Worm (Caenorhabditis elegans) whole organism, mixed stage, embryonic: ENCODE measurements around the gene pgph-1.
A peak's percentile ranks its signal among the peaks of the same experiment; 100 is the strongest.

Experiments used
- M03D4.4 ChIP-seq: sonication (generic microtip); optimal IDR thresholded peaks from 2 replicates; lab custom pipeline; 2017; ENCODE audit warnings: mild to moderate bottlenecking, missing genetic modification characterization, missing compliant biosample characterization
- bed-3 ChIP-seq: fragments of 200-800 bp; sonication (Bioruptor generic); optimal IDR thresholded peaks from 3 replicates; lab custom pipeline; 2018; ENCODE audit warnings: mild to moderate bottlenecking, missing genetic modification characterization, moderate library complexity, missing compliant biosample characterization
- ceh-39 ChIP-seq: fragments of 150-350 bp; optimal IDR thresholded peaks from 2 replicates; lab custom pipeline; 2014; ENCODE audit warnings: missing biosample characterization, missing genetic modification characterization
- ceh-43 ChIP-seq: fragments of 200-800 bp; sonication (Bioruptor generic); optimal IDR thresholded peaks from 2 replicates; lab custom pipeline; 2018; ENCODE audit warnings: mild to moderate bottlenecking, missing genetic modification characterization, moderate library complexity, missing compliant biosample characterization
- ces-1 ChIP-seq: fragments of 150-350 bp; optimal IDR thresholded peaks from 2 replicates; lab custom pipeline; 2014; ENCODE audit warnings: missing biosample characterization, missing genetic modification reagents, missing genetic modification characterization
- cnd-1 ChIP-seq: fragments of 200-800 bp; sonication (Bioruptor generic); optimal IDR thresholded peaks from 2 replicates; lab custom pipeline; 2018; ENCODE audit warnings: mild to moderate bottlenecking, missing genetic modification characterization, missing compliant biosample characterization
- drap-1 ChIP-seq: fragments of 200-800 bp; sonication (Bioruptor generic); optimal IDR thresholded peaks from 3 replicates; lab custom pipeline; 2018; ENCODE audit warnings: mild to moderate bottlenecking, missing genetic modification characterization, missing compliant biosample characterization
- elt-1 ChIP-seq: sonication (generic microtip); optimal IDR thresholded peaks from 2 replicates; lab custom pipeline; 2017; ENCODE audit warnings: missing genetic modification characterization, mild to moderate bottlenecking, missing compliant biosample characterization, antibody characterized with exemption, moderate library complexity, borderline replicate concordance; ENCODE audit not compliant: insufficient read depth
- elt-3 ChIP-seq: fragments of 150-350 bp; optimal IDR thresholded peaks from 2 replicates; lab custom pipeline; 2014; ENCODE audit warnings: missing biosample characterization, missing genetic modification characterization
- flh-1 ChIP-seq: fragments of 200-800 bp; sonication (Bioruptor generic); optimal IDR thresholded peaks from 2 replicates; lab custom pipeline; 2018; ENCODE audit warnings: mild to moderate bottlenecking, missing genetic modification characterization, moderate library complexity, missing compliant biosample characterization
- ham-2 ChIP-seq: fragments of 200-800 bp; sonication (Bioruptor generic); optimal IDR thresholded peaks from 2 replicates; lab custom pipeline; 2018; ENCODE audit warnings: mild to moderate bottlenecking, missing genetic modification characterization, missing compliant biosample characterization
- hlh-1 ChIP-seq: fragments of 150-350 bp; optimal IDR thresholded peaks from 2 replicates; lab custom pipeline; 2014; ENCODE audit warnings: missing biosample characterization, missing genetic modification reagents, missing genetic modification characterization
- lin-13 ChIP-seq: fragments of 150-350 bp; optimal IDR thresholded peaks from 2 replicates; lab custom pipeline; 2014; ENCODE audit warnings: missing biosample characterization, missing genetic modification characterization
- lin-32 ChIP-seq: fragments of 200-800 bp; sonication (Bioruptor generic); optimal IDR thresholded peaks from 2 replicates; lab custom pipeline; 2018; ENCODE audit warnings: mild to moderate bottlenecking, missing genetic modification characterization, missing compliant biosample characterization
- lsy-2 ChIP-seq: fragments of 150-350 bp; optimal IDR thresholded peaks from 2 replicates; lab custom pipeline; 2014; ENCODE audit warnings: missing biosample characterization, missing genetic modification characterization
- mab-5 ChIP-seq: fragments of 150-350 bp; optimal IDR thresholded peaks from 2 replicates; lab custom pipeline; 2014; ENCODE audit warnings: missing biosample characterization, missing genetic modification characterization
- mep-1 ChIP-seq: fragments of 150-350 bp; optimal IDR thresholded peaks from 2 replicates; lab custom pipeline; 2017; ENCODE audit warnings: missing biosample characterization, missing genetic modification reagents, missing genetic modification characterization, inconsistent platforms
- mls-2 ChIP-seq: sonication (generic microtip); optimal IDR thresholded peaks from 2 replicates; lab custom pipeline; 2016; ENCODE audit warnings: mild to moderate bottlenecking, missing genetic modification characterization, moderate library complexity, missing compliant biosample characterization
- nhr-12 ChIP-seq: fragments of 150-350 bp; optimal IDR thresholded peaks from 2 replicates; lab custom pipeline; 2014; ENCODE audit warnings: missing biosample characterization, missing genetic modification characterization
- nhr-237 ChIP-seq: fragments of 150-350 bp; optimal IDR thresholded peaks from 2 replicates; lab custom pipeline; 2014; ENCODE audit warnings: missing biosample characterization, missing genetic modification characterization
- nhr-28 ChIP-seq: fragments of 150-350 bp; optimal IDR thresholded peaks from 2 replicates; lab custom pipeline; 2014; ENCODE audit warnings: missing biosample characterization, missing genetic modification characterization
- nhr-76 ChIP-seq: sonication (generic microtip); optimal IDR thresholded peaks from 2 replicates; lab custom pipeline; 2017; ENCODE audit warnings: missing biosample characterization, missing genetic modification characterization
- pha-4 ChIP-seq: fragments of 150-350 bp; optimal IDR thresholded peaks from 2 replicates; lab custom pipeline; 2018; ENCODE audit warnings: missing biosample characterization, missing genetic modification reagents, missing genetic modification characterization
- sem-2 ChIP-seq: fragments of 200-800 bp; sonication (Bioruptor generic); optimal IDR thresholded peaks from 2 replicates; lab custom pipeline; 2018; ENCODE audit warnings: mild to moderate bottlenecking, missing genetic modification characterization, missing compliant biosample characterization
- snpc-4 ChIP-seq: fragments of 150-350 bp; optimal IDR thresholded peaks from 2 replicates; lab custom pipeline; 2014; ENCODE audit warnings: missing biosample characterization, missing genetic modification characterization
- sptf-1 ChIP-seq: sonication (generic microtip); optimal IDR thresholded peaks from 2 replicates; lab custom pipeline; 2017; ENCODE audit warnings: mild to moderate bottlenecking, missing genetic modification characterization, moderate library complexity, missing compliant biosample characterization
- unc-120 ChIP-seq: sonication (generic microtip); optimal IDR thresholded peaks from 2 replicates; lab custom pipeline; 2017; ENCODE audit warnings: missing genetic modification characterization, missing compliant biosample characterization; ENCODE audit not compliant: poor library complexity, severe bottlenecking
- unc-39 ChIP-seq: fragments of 150-350 bp; optimal IDR thresholded peaks from 2 replicates; lab custom pipeline; 2014; ENCODE audit warnings: missing biosample characterization, missing genetic modification characterization
- unc-62 ChIP-seq: fragments of 150-350 bp; optimal IDR thresholded peaks from 2 replicates; lab custom pipeline; 2014; ENCODE audit warnings: missing biosample characterization, missing genetic modification reagents, missing genetic modification characterization
- zip-8 ChIP-seq: fragments of 150-350 bp; optimal IDR thresholded peaks from 2 replicates; lab custom pipeline; 2014; ENCODE audit warnings: missing biosample characterization, missing genetic modification characterization

pgph-1 gene

ce11 chrV:5753432-5753831 lies at the start of gene pgph-1:
Gene pgph-1, minus strand, starts transcription at chrV:5753532.
- TF ChIP-seq drap-1 (GFP tag; lab: Kevin White, UChicago) = no peak
- no peak for TF ChIP-seq cnd-1 (tag; lab: Kevin White, UChicago)
- TF ChIP-seq sptf-1 (tag; lab: Kevin White, UChicago) = no peak
- no peak for TF ChIP-seq sem-2 (GFP tag; lab: Kevin White, UChicago)
- no peak for TF ChIP-seq ces-1 (GFP tag; lab: Kevin White, UChicago)
- no peak for TF ChIP-seq unc-39 (tag; lab: Kevin White, UChicago)
- no peak for TF ChIP-seq snpc-4 (tag; lab: Kevin White, UChicago)
- no peak for TF ChIP-seq zip-8
- TF ChIP-seq mab-5 = no peak
- TF ChIP-seq flh-1 (GFP tag; lab: Kevin White, UChicago) = no peak
- no peak for TF ChIP-seq elt-3 (tag; lab: Kevin White, UChicago)
- no peak for TF ChIP-seq lin-32
- TF ChIP-seq ham-2 (GFP tag; lab: Kevin White, UChicago) = no peak
- no peak for TF ChIP-seq nhr-237 (tag; lab: Kevin White, UChicago)
- TF ChIP-seq unc-62 (GFP tag; lab: Kevin White, UChicago) = no peak
- TF ChIP-seq, all 35 proteins: peak for 0

- TF ChIP-seq nhr-76 (tag; lab: Kevin White, UChicago) (no peak), unc-39 (tag; lab: Kevin White, UChicago) (no peak), nhr-28 (tag; lab: Kevin White, UChicago) (no peak), flh-1 (GFP tag; lab: Kevin White, UChicago) (no peak), sem-2 (GFP tag; lab: Kevin White, UChicago) (no peak), ces-1 (GFP tag; lab: Kevin White, UChicago) (no peak), elt-1 (no peak), lsy-2 (no peak), zip-8 (no peak), nhr-12 (no peak), lin-32 (no peak), unc-120 (tag; lab: Kevin White, UChicago) (no peak), hlh-1 (tag; lab: Kevin White, UChicago) (no peak), sptf-1 (tag; lab: Kevin White, UChicago) (no peak), lin-13 (tag; lab: Kevin White, UChicago) (no peak), cnd-1 (tag; lab: Kevin White, UChicago) (no peak)
- TF ChIP-seq, all 35 proteins: peak for 0
These were observed 46.0 kb upstream of the pgph-1 start, which contains the start of gene cyn-17 for ce11 chrV:5799373-5799772. Gene cyn-17, plus strand, starts transcription at chrV:5799673.

- TF ChIP-seq zip-8 (no peak), elt-1 (peak; percentile 9)
- TF ChIP-seq, all 35 proteins: peak for 1
These were observed 44.8 kb upstream of the pgph-1 start, which contains the start of gene nstp-3 for ce11 chrV:5798132-5798531. Gene nstp-3, minus strand, starts transcription at chrV:5798232.

- TF ChIP-seq M03D4.4 (tag; lab: Kevin White, UChicago) = no peak
- no peak for TF ChIP-seq mls-2
- no peak for TF ChIP-seq elt-1
- TF ChIP-seq ceh-39 (tag; lab: Kevin White, UChicago) = no peak
- TF ChIP-seq mep-1 (tag; lab: Kevin White, UChicago) = no peak
- no peak for TF ChIP-seq flh-1 (GFP tag; lab: Kevin White, UChicago)
- no peak for TF ChIP-seq elt-3 (tag; lab: Kevin White, UChicago)
- no peak for TF ChIP-seq lsy-2
- TF ChIP-seq snpc-4 (tag; lab: Kevin White, UChicago) = no peak
- TF ChIP-seq bed-3 = no peak
- no peak for TF ChIP-seq unc-62 (GFP tag; lab: Kevin White, UChicago)
- TF ChIP-seq nhr-12 = no peak
- TF ChIP-seq sptf-1 (tag; lab: Kevin White, UChicago) = no peak
These were observed 38.7 kb upstream of the pgph-1 start, which contains the start of gene ZC250.2 for ce11 chrV:5792031-5792430. Gene ZC250.2, plus strand, starts transcription at chrV:5792331.

- peak; percentile 29 for TF ChIP-seq unc-62 (GFP tag; lab: Kevin White, UChicago)
- TF ChIP-seq cnd-1 (tag; lab: Kevin White, UChicago) = peak; percentile 4
- no peak for TF ChIP-seq mls-2
- TF ChIP-seq ham-2 (GFP tag; lab: Kevin White, UChicago) = no peak
- peak; percentile 37 for TF ChIP-seq unc-120 (tag; lab: Kevin White, UChicago)
- TF ChIP-seq lsy-2 = peak; percentile 72
- peak; percentile 50 for TF ChIP-seq M03D4.4 (tag; lab: Kevin White, UChicago)
- TF ChIP-seq pha-4 (tag; lab: Kevin White, UChicago) = peak; percentile 36
- peak; percentile 71 for TF ChIP-seq drap-1 (GFP tag; lab: Kevin White, UChicago)
- peak; percentile 80 for TF ChIP-seq mep-1 (tag; lab: Kevin White, UChicago)
- TF ChIP-seq ceh-39 (tag; lab: Kevin White, UChicago) = no peak
- peak; percentile 83 for TF ChIP-seq lin-13 (tag; lab: Kevin White, UChicago)
- no peak for TF ChIP-seq hlh-1 (tag; lab: Kevin White, UChicago)
- TF ChIP-seq nhr-237 (tag; lab: Kevin White, UChicago) = peak; percentile 47
- peak; percentile 16 for TF ChIP-seq ceh-43 (GFP tag; lab: Kevin White, UChicago)
- no peak for TF ChIP-seq mab-5
- no peak for TF ChIP-seq nhr-76 (tag; lab: Kevin White, UChicago)
- peak; percentile 23 for TF ChIP-seq bed-3
- peak; percentile 77 for TF ChIP-seq sptf-1 (tag; lab: Kevin White, UChicago)
- no peak for TF ChIP-seq zip-8
- TF ChIP-seq ces-1 (GFP tag; lab: Kevin White, UChicago) = peak; percentile 49
- no peak for TF ChIP-seq lin-32
These were observed 37.4 kb upstream of the pgph-1 start, which contains the start of the genes nhr-142 and F44E7.9 for ce11 chrV:5790497-5791280. Gene nhr-142, minus strand, starts transcription at chrV:5790553. Gene F44E7.9, plus strand, starts transcription at chrV:5791230.
